Worm (Caenorhabditis elegans): ENCODE measurements around the gene nstp-10.

The nstp-10 gene

ce11 chrV:9549459-9549858 is at the start of gene nstp-10 (continued):
- TF ChIP-seq dmd-6 (GFP tag; IDR thresholded peaks at IDR 0.05) (peak; percentile 9; the same call in 1 of the 2 replicates), unc-130 (GFP tag; optimal IDR thresholded peaks at IDR 0.05) (peak; percentile 93)

ce11 chrV:9590317-9590716 is 40.7 kb upstream of the nstp-10 start, which contains the start of gene K09G1.2:
K09G1.2 (plus strand) TSS chrV:9590617.
- no peak for TF ChIP-seq hlh-30 (tag; optimal IDR thresholded peaks at IDR 0.05; ENCODE audit: insufficient read depth)
- no peak for TF ChIP-seq spr-1 (tag; optimal IDR thresholded peaks at IDR 0.05)
- no peak for TF ChIP-seq zip-11 (GFP tag; IDR thresholded peaks at IDR 0.05)
- TF ChIP-seq lin-38 (GFP tag; IDR thresholded peaks at IDR 0.05), result no peak
- no peak for TF ChIP-seq pqm-1 (tag; optimal IDR thresholded peaks at IDR 0.05)
- TF ChIP-seq lsy-2 (tag; optimal IDR thresholded peaks at IDR 0.05), result no peak
- TF ChIP-seq nhr-42 (GFP tag; IDR thresholded peaks at IDR 0.05), result no peak
- TF ChIP-seq dve-1 (tag; optimal IDR thresholded peaks at IDR 0.05; ENCODE audit: insufficient read depth), result no peak

- no peak for TF ChIP-seq ama-1 (optimal IDR thresholded peaks at IDR 0.05)
- no peak for TF ChIP-seq cey-2 (tag; optimal IDR thresholded peaks at IDR 0.05; ENCODE audit: borderline replicate concordance, insufficient read depth)
- no peak for TF ChIP-seq arid-1 (GFP tag; conservative IDR thresholded peaks at IDR 0.05)
- no peak for TF ChIP-seq lin-15B (tag; optimal IDR thresholded peaks at IDR 0.05)
- TF ChIP-seq nhr-28 (tag; optimal IDR thresholded peaks at IDR 0.05), result peak; percentile 44
Measured at ce11 chrV:9588574-9588973, 38.9 kb upstream of the nstp-10 start.

ce11 chrV:9587619-9588018 is 38.0 kb upstream of the nstp-10 start:
- peak; percentile 94 for TF ChIP-seq aha-1 (tag)
- no peak for TF ChIP-seq gei-8 (GFP tag; optimal IDR thresholded peaks at IDR 0.05)

- TF ChIP-seq unc-62 (GFP tag; optimal IDR thresholded peaks at IDR 0.05 in 1 of 2) (peak in 1 of 2 experiments; percentile 62), unc-62 (tag; optimal IDR thresholded peaks at IDR 0.05) (no peak), saeg-2 (GFP tag; IDR thresholded peaks at IDR 0.05) (no peak), aha-1 (tag) (peak; percentile 13), nhr-11 (tag; optimal IDR thresholded peaks at IDR 0.05) (no peak), vab-7 (GFP tag; IDR thresholded peaks at IDR 0.05) (no peak)
Measured at ce11 chrV:9584263-9584662, 34.6 kb upstream of the nstp-10 start.

- TF ChIP-seq cey-2 (tag; optimal IDR thresholded peaks at IDR 0.05; ENCODE audit: borderline replicate concordance, insufficient read depth) (no peak), F44E2.7 (GFP tag; IDR thresholded peaks at IDR 0.05) (no peak), egl-43 (GFP tag; IDR thresholded peaks at IDR 0.05) (no peak), ctbp-1 (GFP tag; IDR thresholded peaks at IDR 0.05) (no peak), lin-38 (GFP tag; IDR thresholded peaks at IDR 0.05) (no peak), lir-3 (tag; optimal IDR thresholded peaks at IDR 0.05) (no peak), dmd-6 (GFP tag; IDR thresholded peaks at IDR 0.05) (no peak), dpl-1 (GFP tag; optimal IDR thresholded peaks at IDR 0.05) (no peak), mxl-2 (GFP tag; conservative IDR thresholded peaks at IDR 0.05) (no peak), fkh-10 (GFP tag; optimal IDR thresholded peaks at IDR 0.05) (no peak), F26F4.8 (GFP tag; conservative IDR thresholded peaks at IDR 0.05) (no peak), nhr-237 (tag; optimal IDR thresholded peaks at IDR 0.05) (no peak), Y105C5A.15 (GFP tag; IDR thresholded peaks at IDR 0.05) (no peak), php-3 (GFP tag; IDR thresholded peaks at IDR 0.05) (no peak), ZK546.5 (tag; optimal IDR thresholded peaks at IDR 0.05) (no peak)
Measured at ce11 chrV:9583323-9583644, 33.6 kb upstream of the nstp-10 start, which contains the start of gene K09G1.1. K09G1.1 (plus strand) TSS chrV:9583545.

All from whole organism, L4 larva.